Worm (Caenorhabditis elegans): ENCODE measurements around the gene hoe-1.
A peak's percentile ranks its signal among the peaks of the same experiment; 100 is the strongest.

The hoe-1 gene

ce11 chrIV:4715785-4716184 lies 28.3 kb downstream of the hoe-1 start, which contains the start of gene miro-1:
Gene miro-1, minus strand, starts transcription at chrIV:4715807.
- TF ChIP-seq lsy-2 (tag; optimal IDR thresholded peaks at IDR 0.05): peak in 1 of 2 experiments; percentile 38

ce11 chrIV:4712376-4712775 lies 31.7 kb downstream of the hoe-1 start, which contains the start of gene yars-2:
Gene yars-2, minus strand, starts transcription at chrIV:4712624.
- TF ChIP-seq nhr-237 (tag; optimal IDR thresholded peaks at IDR 0.05) (no peak), efl-3 (GFP tag; optimal IDR thresholded peaks at IDR 0.05) (no peak), rnt-1 (tag; optimal IDR thresholded peaks at IDR 0.05) (peak; percentile 73), nhr-19 (GFP tag; conservative IDR thresholded peaks at IDR 0.05) (no peak), zip-4 (GFP tag; optimal IDR thresholded peaks at IDR 0.05) (no peak), jun-1 (tag; optimal IDR thresholded peaks at IDR 0.05) (no peak), pqm-1 (tag; optimal IDR thresholded peaks at IDR 0.05) (no peak), fos-1 (tag; optimal IDR thresholded peaks at IDR 0.05) (no peak), pag-3 (tag; optimal IDR thresholded peaks at IDR 0.05; ENCODE audit: borderline replicate concordance, insufficient read depth) (no peak), elt-3 (tag; optimal IDR thresholded peaks at IDR 0.05) (no peak), tlp-1 (tag; optimal IDR thresholded peaks at IDR 0.05) (no peak), isw-1 (GFP tag; IDR thresholded peaks at IDR 0.05) (no peak), alr-1 (tag; optimal IDR thresholded peaks at IDR 0.05; ENCODE audit: borderline replicate concordance) (no peak), pax-3 (tag; optimal IDR thresholded peaks at IDR 0.05) (no peak), mep-1 (tag; optimal IDR thresholded peaks at IDR 0.05) (no peak), ceh-63 (GFP tag; optimal IDR thresholded peaks at IDR 0.05) (no peak), sup-37 (GFP tag; optimal IDR thresholded peaks at IDR 0.05) (no peak), nhr-71 (tag; optimal IDR thresholded peaks at IDR 0.05) (peak; percentile 28), snpc-4 (tag; optimal IDR thresholded peaks at IDR 0.05) (no peak), snu-23 (GFP tag; optimal IDR thresholded peaks at IDR 0.05) (no peak), ets-5 (GFP tag; IDR thresholded peaks at IDR 0.05) (no peak), egl-13 (tag; optimal IDR thresholded peaks at IDR 0.05) (no peak), C16A3.4 (tag; optimal IDR thresholded peaks at IDR 0.05) (no peak), vab-15 (tag; optimal IDR thresholded peaks at IDR 0.05) (no peak), unc-62 (GFP tag; optimal IDR thresholded peaks at IDR 0.05) (no peak), nhr-20 (tag; optimal IDR thresholded peaks at IDR 0.05) (no peak), irx-1 (tag; optimal IDR thresholded peaks at IDR 0.05) (no peak), dpl-1 (GFP tag; optimal IDR thresholded peaks at IDR 0.05) (peak in 1 of 3 experiments; percentile 42), C34B4.2 (tag; optimal IDR thresholded peaks at IDR 0.05) (no peak), nhr-84 (tag; optimal IDR thresholded peaks at IDR 0.05) (no peak), nhr-85 (tag) (no peak), dsc-1 (tag; optimal IDR thresholded peaks at IDR 0.05) (no peak), mab-9 (GFP tag; IDR thresholded peaks at IDR 0.05) (no peak), blmp-1 (tag; optimal IDR thresholded peaks at IDR 0.05) (no peak), nhr-28 (tag; optimal IDR thresholded peaks at IDR 0.05) (no peak), lin-39 (tag; optimal IDR thresholded peaks at IDR 0.05) (no peak), lin-13 (GFP tag; optimal IDR thresholded peaks at IDR 0.05) (no peak), lin-35 (GFP tag; optimal IDR thresholded peaks at IDR 0.05) (peak in 1 of 2 experiments; percentile 4), egl-27 (tag; optimal IDR thresholded peaks at IDR 0.05) (no peak), Y116A8C.19 (tag; optimal IDR thresholded peaks at IDR 0.05; ENCODE audit: borderline replicate concordance) (no peak), efl-1 (optimal IDR thresholded peaks at IDR 0.05) (peak; percentile 4 to 26), efl-1 (GFP tag; optimal IDR thresholded peaks at IDR 0.05 in 1 of 2) (no peak), ztf-11 (tag; optimal IDR thresholded peaks at IDR 0.05) (peak in 1 of 2 experiments; percentile 6), lin-14 (GFP tag; optimal IDR thresholded peaks at IDR 0.05) (no peak), hlh-17 (GFP tag; optimal IDR thresholded peaks at IDR 0.05; ENCODE audit: borderline replicate concordance) (no peak), ceh-88 (GFP tag; IDR thresholded peaks at IDR 0.05) (no peak), hlh-4 (tag; optimal IDR thresholded peaks at IDR 0.05) (no peak), ztf-4 (tag; optimal IDR thresholded peaks at IDR 0.05) (no peak), xbp-1 (tag; optimal IDR thresholded peaks at IDR 0.05) (peak; percentile 10), unc-86 (tag; optimal IDR thresholded peaks at IDR 0.05) (no peak)
